Worm (Caenorhabditis elegans): ENCODE data around the gene inx-2.

Gene inx-2

DNA sequence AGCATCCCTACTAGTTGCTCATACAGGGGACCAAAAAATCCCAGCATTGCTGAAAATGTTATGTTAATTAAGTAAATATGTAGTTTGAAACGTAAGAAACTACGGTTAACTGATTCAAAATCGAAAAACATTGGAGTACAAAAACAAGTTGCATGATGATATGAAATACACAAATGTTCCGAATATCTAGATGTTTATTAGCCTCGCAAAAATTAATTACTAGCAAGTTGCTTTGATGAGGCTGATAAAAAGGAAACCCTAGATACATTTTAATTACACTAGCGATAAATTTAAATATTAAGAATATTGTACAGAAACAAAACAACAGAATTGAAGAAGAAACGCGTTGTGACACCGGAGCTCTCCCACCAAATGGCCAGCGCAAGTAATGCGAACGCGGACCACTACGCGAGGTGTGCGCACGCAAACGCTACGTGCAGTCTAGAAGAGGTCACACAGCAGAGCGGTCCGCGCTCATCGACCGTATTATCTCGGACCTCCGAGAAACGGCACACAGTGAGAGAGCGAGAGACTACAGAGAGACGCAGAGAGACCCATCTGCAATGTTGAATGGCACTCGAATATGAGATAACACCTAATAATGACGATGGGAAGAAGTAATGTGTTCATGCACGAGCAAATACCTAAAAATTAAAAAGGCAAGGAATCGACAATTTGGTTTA lies at the start of gene inx-2:
Gene inx-2, minus strand, starts transcription at position 51 of the 683 bp plus-strand sequence.
- TF ChIP-seq lir-1 (GFP tag; conservative IDR thresholded peaks at IDR 0.05) (no peak), zfh-2 (GFP tag; conservative IDR thresholded peaks at IDR 0.05) (peak; percentile 58; the same call in 1 of the 2 replicates), ama-1 (optimal IDR thresholded peaks at IDR 0.05) (no peak), ama-1 (GFP tag; optimal IDR thresholded peaks at IDR 0.05) (no peak), K11D2.4 (GFP tag; IDR thresholded peaks at IDR 0.05) (0 out of 2 replicates have a peak, but pooled peaks have one; percentile 15), hmg-1.2 (GFP tag; IDR thresholded peaks at IDR 0.05) (peak; percentile 21; the same call in 1 of the 2 replicates), zim-3 (tag; optimal IDR thresholded peaks at IDR 0.05) (no peak), ztf-18 (tag; optimal IDR thresholded peaks at IDR 0.05) (no peak), somi-1 (GFP tag; optimal IDR thresholded peaks at IDR 0.05) (no peak), egrh-3 (GFP tag; IDR thresholded peaks at IDR 0.05) (no peak), B0019.2 (GFP tag; conservative IDR thresholded peaks at IDR 0.05) (no peak), mes-4 (tag; optimal IDR thresholded peaks at IDR 0.05) (no peak), madf-3 (GFP tag; IDR thresholded peaks at IDR 0.05) (0 out of 2 replicates have a peak, but pooled peaks have one; percentile 24), F55B11.4 (tag; optimal IDR thresholded peaks at IDR 0.05; ENCODE audit: borderline replicate concordance, insufficient read depth) (no peak), F37B4.10 (GFP tag; IDR thresholded peaks at IDR 0.05) (0 out of 2 replicates have a peak, but pooled peaks have one; percentile 28), lin-40 (tag; optimal IDR thresholded peaks at IDR 0.05) (no peak), ceh-40 (GFP tag; IDR thresholded peaks at IDR 0.05) (no peak)

DNA sequence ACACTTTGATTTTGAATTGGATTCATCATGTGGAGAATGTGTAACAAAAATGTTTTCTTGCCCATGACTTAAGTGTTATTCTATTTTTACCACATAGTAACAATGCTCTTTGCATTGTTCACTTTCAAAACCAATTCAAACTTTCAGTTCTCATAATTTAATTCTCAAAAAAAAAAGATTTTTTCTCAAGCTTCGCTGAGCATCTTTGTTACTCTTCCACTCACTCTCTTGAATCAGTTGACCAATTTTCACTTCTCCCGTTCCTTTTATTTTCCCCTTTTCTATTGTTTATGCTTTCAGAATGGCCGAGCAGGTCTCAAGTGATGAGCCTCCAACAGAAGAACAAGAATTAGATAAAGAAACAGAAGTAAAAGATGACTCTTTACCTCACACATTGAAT lies 49.6 kb upstream of the inx-2 start, which contains the start of gene oct-2:
Gene oct-2, plus strand, starts transcription at position 301 of the 400 bp plus-strand sequence.
- TF ChIP-seq ztf-28 (GFP tag; IDR thresholded peaks at IDR 0.05) (no peak), zim-3 (tag; optimal IDR thresholded peaks at IDR 0.05) (no peak), ztf-3 (GFP tag; optimal IDR thresholded peaks at IDR 0.05) (no peak), egl-44 (GFP tag; IDR thresholded peaks at IDR 0.05) (no peak), nhr-120 (GFP tag; IDR thresholded peaks at IDR 0.05) (no peak), lin-35 (GFP tag; optimal IDR thresholded peaks at IDR 0.05) (no peak), bed-1 (GFP tag; IDR thresholded peaks at IDR 0.05) (no peak), egl-18 (GFP tag; IDR thresholded peaks at IDR 0.05) (no peak), ets-4 (GFP tag; optimal IDR thresholded peaks at IDR 0.05) (no peak), Y53F4B.3 (GFP tag; IDR thresholded peaks at IDR 0.05) (no peak), lin-54 (GFP tag; optimal IDR thresholded peaks at IDR 0.05) (no peak), dox-1 (GFP tag; IDR thresholded peaks at IDR 0.05) (no peak), aptf-2 (GFP tag; conservative IDR thresholded peaks at IDR 0.05) (no peak), lsl-1 (GFP tag; optimal IDR thresholded peaks at IDR 0.05) (no peak), ztf-25 (GFP tag; IDR thresholded peaks at IDR 0.05) (no peak), B0019.2 (GFP tag; conservative IDR thresholded peaks at IDR 0.05) (no peak)

DNA sequence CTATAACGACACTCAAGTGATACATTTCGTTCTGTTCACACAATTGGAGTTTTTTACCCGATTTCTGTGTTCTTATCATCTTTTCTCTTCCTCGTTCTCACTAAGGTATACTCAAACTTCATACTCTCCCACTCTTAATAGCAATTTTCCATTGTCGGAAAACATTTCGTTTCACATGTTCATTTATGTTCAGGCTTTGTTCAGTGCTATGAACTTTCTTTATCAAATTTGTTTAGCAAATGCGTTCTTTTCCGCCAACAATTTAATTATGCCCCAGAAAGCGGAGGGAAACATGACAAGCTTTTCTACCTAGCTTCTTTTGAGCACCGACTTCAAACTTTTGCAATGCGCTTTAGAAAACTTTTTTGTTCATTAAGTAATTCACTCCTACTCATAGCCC lies 48.9 kb upstream of the inx-2 start:
- TF ChIP-seq nhr-80 (tag; optimal IDR thresholded peaks at IDR 0.05) (peak; percentile 8), ceh-27 (GFP tag; optimal IDR thresholded peaks at IDR 0.05) (no peak)

DNA sequence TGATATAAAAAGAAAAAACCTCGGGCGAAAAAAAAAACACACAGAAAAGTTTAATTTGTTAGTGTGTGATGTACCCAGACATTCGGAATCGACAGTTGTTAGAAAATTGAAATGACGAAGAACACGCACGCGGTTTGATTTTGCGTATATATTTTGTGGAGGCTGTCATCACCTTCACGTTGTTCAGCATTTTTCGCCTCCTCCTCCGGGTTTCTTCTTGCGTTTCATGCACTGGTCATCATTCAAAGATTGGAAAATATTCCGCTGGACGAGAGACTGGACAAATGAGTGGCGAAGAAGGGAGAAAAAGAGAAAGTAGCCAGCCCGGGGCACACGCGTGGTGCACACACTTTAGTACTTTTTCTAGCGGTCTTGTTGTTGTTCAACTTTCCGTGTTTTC lies 48.4 kb upstream of the inx-2 start:
- TF ChIP-seq C06A6.2 (GFP tag; conservative IDR thresholded peaks at IDR 0.05): no peak
- TF ChIP-seq sea-2 (GFP tag; IDR thresholded peaks at IDR 0.05): no peak
- no peak for TF ChIP-seq mxl-1 (tag; optimal IDR thresholded peaks at IDR 0.05)
- TF ChIP-seq snpc-3.4 (tag; optimal IDR thresholded peaks at IDR 0.05): no peak

Data from whole organism, young adult.